Worm (Caenorhabditis elegans) whole organism, L1 larva: ENCODE results near the gene C07G1.15.

Experiments
- C16A3.4 ChIP-seq: fragments of 150-350 bp; optimal IDR thresholded peaks from 2 replicates; lab custom pipeline; 2014; ENCODE audit warnings: missing biosample characterization, missing genetic modification characterization
- C34B4.2 ChIP-seq: sonication (generic microtip); optimal IDR thresholded peaks from 2 replicates; lab custom pipeline; 2017; ENCODE audit warnings: mild to moderate bottlenecking, missing genetic modification characterization, missing compliant biosample characterization
- aly-2 ChIP-seq: fragments of 150-350 bp; optimal IDR thresholded peaks from 2 replicates; lab custom pipeline; 2014; ENCODE audit warnings: missing biosample characterization, missing genetic modification characterization
- blmp-1 ChIP-seq: fragments of 150-350 bp; optimal IDR thresholded peaks from 2 replicates; lab custom pipeline; 2014; ENCODE audit warnings: missing biosample characterization, missing genetic modification characterization
- ceh-82 ChIP-seq, 3 experiments: fragments of 150-350 bp in 1 of 3; sonication (generic microtip) in 2 of 3; optimal IDR thresholded peaks; 2 replicates each; lab custom pipeline; 2014 to 2017; ENCODE audit warnings: missing biosample characterization in 3 of 3, missing genetic modification characterization in 3 of 3
- ceh-90 ChIP-seq: sonication (generic microtip); optimal IDR thresholded peaks from 2 replicates; lab custom pipeline; 2016; ENCODE audit warnings: missing genetic modification characterization, missing compliant biosample characterization
- ces-1 ChIP-seq: fragments of 150-350 bp; optimal IDR thresholded peaks from 2 replicates; lab custom pipeline; 2014; ENCODE audit warnings: missing biosample characterization, missing genetic modification reagents, missing genetic modification characterization
- dpl-1 ChIP-seq, 3 experiments: fragments of 150-350 bp in 2 of 3; sonication (generic microtip) in 1 of 3; optimal IDR thresholded peaks; 2 replicates each; lab custom pipeline; 2014 to 2017; ENCODE audit warnings: missing biosample characterization in 3 of 3, missing genetic modification characterization in 3 of 3, missing genetic modification reagents in 3 of 3
- dsc-1 ChIP-seq: sonication (generic microtip); optimal IDR thresholded peaks from 2 replicates; lab custom pipeline; 2016; ENCODE audit warnings: mild to moderate bottlenecking, missing genetic modification characterization, missing compliant biosample characterization
- efl-1 ChIP-seq, 4 experiments: fragments of 150-350 bp; optimal IDR thresholded peaks in 3 of 4; peaks in 1 of 4; 1 replicate in 1 of 4; 2 replicates in 3 of 4; lab custom pipeline; 2014; ENCODE audit warnings: missing biosample characterization in 2 of 4, missing genetic modification characterization in 2 of 4, missing genetic modification reagents in 2 of 4
- egl-13 ChIP-seq: sonication (generic microtip); optimal IDR thresholded peaks from 2 replicates; lab custom pipeline; 2016; ENCODE audit warnings: missing genotype, missing genetic modification reagents, missing genetic modification characterization, missing compliant biosample characterization
- egl-27 ChIP-seq, 2 experiments: fragments of 150-350 bp in 1 of 2; sonication (generic microtip); optimal IDR thresholded peaks; 3 replicates each; lab custom pipeline; 2017 to 2018; ENCODE audit warnings: missing biosample characterization in 2 of 2, missing genetic modification characterization in 2 of 2, missing genetic modification reagents in 2 of 2
- elt-3 ChIP-seq, 6 experiments: fragments of 150-350 bp in 1 of 6; sonication (generic microtip); optimal IDR thresholded peaks; 2 replicates each; lab custom pipeline; 2017 to 2018; ENCODE audit warnings: missing biosample characterization in 6 of 6, missing genetic modification characterization in 6 of 6, inconsistent platforms in 1 of 6
- ets-5 ChIP-seq: fragments of 200-800 bp; sonication (Bioruptor generic); IDR thresholded peaks from 2 replicates; pipeline ENCODE4 v1.3.6; 2022; ENCODE audit warnings: missing genetic modification characterization, missing compliant biosample characterization
- fkh-10 ChIP-seq: sonication (generic microtip); optimal IDR thresholded peaks from 2 replicates; lab custom pipeline; 2017; ENCODE audit warnings: missing biosample characterization, missing genetic modification reagents, missing genetic modification characterization
- fkh-4 ChIP-seq: sonication (generic microtip); optimal IDR thresholded peaks from 2 replicates; lab custom pipeline; 2016; ENCODE audit warnings: missing compliant biosample characterization, missing genetic modification characterization, borderline replicate concordance
- fkh-8 ChIP-seq: sonication (generic microtip); optimal IDR thresholded peaks from 2 replicates; lab custom pipeline; 2016; ENCODE audit warnings: mild to moderate bottlenecking, missing genetic modification characterization, missing compliant biosample characterization
- hlh-4 ChIP-seq: sonication (generic microtip); optimal IDR thresholded peaks from 2 replicates; lab custom pipeline; 2016; ENCODE audit warnings: mild to moderate bottlenecking, missing genetic modification characterization, missing compliant biosample characterization
- hpl-2 ChIP-seq: fragments of 150-350 bp; optimal IDR thresholded peaks from 2 replicates; lab custom pipeline; 2014; ENCODE audit warnings: missing biosample characterization, missing genetic modification reagents, missing genetic modification characterization
- irx-1 ChIP-seq: sonication (generic microtip); optimal IDR thresholded peaks from 2 replicates; lab custom pipeline; 2016; ENCODE audit warnings: missing genetic modification characterization, missing compliant biosample characterization
- lin-13 ChIP-seq: fragments of 150-350 bp; optimal IDR thresholded peaks from 2 replicates; lab custom pipeline; 2014; ENCODE audit warnings: missing biosample characterization, missing genetic modification reagents, missing genetic modification characterization
- lin-14 ChIP-seq: fragments of 200-800 bp; sonication (Bioruptor generic); optimal IDR thresholded peaks from 2 replicates; lab custom pipeline; 2018; ENCODE audit warnings: mild to moderate bottlenecking, missing genetic modification characterization, moderate library complexity, missing compliant biosample characterization
- lin-35 ChIP-seq, 2 experiments: fragments of 150-350 bp; optimal IDR thresholded peaks; 2 replicates each; lab custom pipeline; 2014; ENCODE audit warnings: missing biosample characterization in 2 of 2, missing genetic modification characterization in 2 of 2, missing genetic modification reagents in 2 of 2
- mab-9 ChIP-seq: fragments of 200-800 bp; sonication (Bioruptor generic); IDR thresholded peaks from 2 replicates; pipeline ENCODE4 v1.3.6; 2022; ENCODE audit warnings: missing genetic modification reagents, missing genetic modification characterization, missing compliant biosample characterization
- nhr-19 ChIP-seq: fragments of 200-800 bp; sonication (Bioruptor generic); conservative IDR thresholded peaks from 2 replicates; pipeline ENCODE4 v1.3.6; 2022; ENCODE audit warnings: missing genetic modification characterization, missing compliant biosample characterization
- nhr-20 ChIP-seq: sonication (generic microtip); optimal IDR thresholded peaks from 2 replicates; lab custom pipeline; 2016; ENCODE audit warnings: mild to moderate bottlenecking, missing genetic modification characterization, missing compliant biosample characterization
- nhr-237 ChIP-seq: fragments of 150-350 bp; optimal IDR thresholded peaks from 2 replicates; lab custom pipeline; 2014; ENCODE audit warnings: missing biosample characterization, missing genetic modification characterization
- nhr-28 ChIP-seq: fragments of 150-350 bp; optimal IDR thresholded peaks from 2 replicates; lab custom pipeline; 2014; ENCODE audit warnings: missing biosample characterization, missing genetic modification characterization
- nhr-76 ChIP-seq: sonication (generic microtip); optimal IDR thresholded peaks from 2 replicates; lab custom pipeline; 2017; ENCODE audit warnings: missing biosample characterization, missing genetic modification characterization
- nhr-90 ChIP-seq: sonication (generic microtip); optimal IDR thresholded peaks from 2 replicates; lab custom pipeline; 2016; ENCODE audit warnings: mild to moderate bottlenecking, missing genetic modification characterization, missing compliant biosample characterization; ENCODE audit not compliant: poor library complexity
- pag-3 ChIP-seq: sonication (generic microtip); optimal IDR thresholded peaks from 2 replicates; lab custom pipeline; 2017; ENCODE audit warnings: missing genetic modification characterization, mild to moderate bottlenecking, missing compliant biosample characterization, antibody characterized with exemption, borderline replicate concordance; ENCODE audit not compliant: insufficient read depth
- pqm-1 ChIP-seq: sonication (generic microtip); optimal IDR thresholded peaks from 3 replicates; lab custom pipeline; 2017; ENCODE audit warnings: missing biosample characterization, missing genetic modification characterization
- skn-1 ChIP-seq: fragments of 150-350 bp; optimal IDR thresholded peaks from 2 replicates; lab custom pipeline; 2014; ENCODE audit warnings: missing biosample characterization, missing genetic modification characterization
- snpc-4 ChIP-seq: fragments of 150-350 bp; optimal IDR thresholded peaks from 2 replicates; lab custom pipeline; 2014; ENCODE audit warnings: missing biosample characterization, missing genetic modification characterization
- snu-23 ChIP-seq: sonication (generic microtip); optimal IDR thresholded peaks from 2 replicates; lab custom pipeline; 2016; ENCODE audit warnings: missing genetic modification characterization, missing compliant biosample characterization
- sptf-1 ChIP-seq: fragments of 150-350 bp; optimal IDR thresholded peaks from 2 replicates; lab custom pipeline; 2014; ENCODE audit warnings: missing biosample characterization, missing genetic modification characterization
- sup-37 ChIP-seq: fragments of 200-800 bp; sonication (Bioruptor generic); optimal IDR thresholded peaks from 2 replicates; lab custom pipeline; 2018; ENCODE audit warnings: mild to moderate bottlenecking, missing genetic modification characterization, missing compliant biosample characterization
- swsn-7 ChIP-seq: sonication (generic microtip); optimal IDR thresholded peaks from 2 replicates; lab custom pipeline; 2016; ENCODE audit warnings: missing genetic modification characterization, missing compliant biosample characterization
- tbx-2 ChIP-seq: sonication (generic microtip); optimal IDR thresholded peaks from 2 replicates; lab custom pipeline; 2016; ENCODE audit warnings: missing genetic modification characterization, missing compliant biosample characterization
- tlp-1 ChIP-seq: fragments of 150-350 bp; optimal IDR thresholded peaks from 2 replicates; lab custom pipeline; 2014; ENCODE audit warnings: missing biosample characterization, missing genetic modification characterization
- unc-130 ChIP-seq: fragments of 150-350 bp; optimal IDR thresholded peaks from 2 replicates; lab custom pipeline; 2017; ENCODE audit warnings: missing biosample characterization, missing genetic modification characterization, inconsistent platforms
- unc-30 ChIP-seq: sonication (generic microtip); optimal IDR thresholded peaks from 2 replicates; lab custom pipeline; 2017; ENCODE audit warnings: missing biosample characterization, missing genetic modification characterization
- unc-62 ChIP-seq: fragments of 150-350 bp; optimal IDR thresholded peaks from 2 replicates; lab custom pipeline; 2014; ENCODE audit warnings: missing biosample characterization, missing genetic modification reagents, missing genetic modification characterization
- unc-86 ChIP-seq: sonication (generic microtip); optimal IDR thresholded peaks from 2 replicates; lab custom pipeline; 2016; ENCODE audit warnings: missing genetic modification characterization, missing compliant biosample characterization
- vab-15 ChIP-seq: sonication (generic microtip); optimal IDR thresholded peaks from 2 replicates; lab custom pipeline; 2017; ENCODE audit warnings: missing genotype, mild to moderate bottlenecking, missing genetic modification characterization, missing compliant biosample characterization
- xbp-1 ChIP-seq: sonication (generic microtip); optimal IDR thresholded peaks from 2 replicates; lab custom pipeline; 2016; ENCODE audit warnings: missing genetic modification characterization, missing compliant biosample characterization
- ztf-11 ChIP-seq, 2 experiments: sonication (generic microtip); optimal IDR thresholded peaks; 2 replicates each; lab custom pipeline; 2016 to 2017; ENCODE audit warnings: missing genetic modification characterization in 2 of 2, missing biosample characterization in 1 of 2, missing compliant biosample characterization in 1 of 2
- ztf-4 ChIP-seq: fragments of 150-350 bp; optimal IDR thresholded peaks from 2 replicates; lab custom pipeline; 2014; ENCODE audit warnings: missing biosample characterization, missing genetic modification characterization

Gene C07G1.15

DNA sequence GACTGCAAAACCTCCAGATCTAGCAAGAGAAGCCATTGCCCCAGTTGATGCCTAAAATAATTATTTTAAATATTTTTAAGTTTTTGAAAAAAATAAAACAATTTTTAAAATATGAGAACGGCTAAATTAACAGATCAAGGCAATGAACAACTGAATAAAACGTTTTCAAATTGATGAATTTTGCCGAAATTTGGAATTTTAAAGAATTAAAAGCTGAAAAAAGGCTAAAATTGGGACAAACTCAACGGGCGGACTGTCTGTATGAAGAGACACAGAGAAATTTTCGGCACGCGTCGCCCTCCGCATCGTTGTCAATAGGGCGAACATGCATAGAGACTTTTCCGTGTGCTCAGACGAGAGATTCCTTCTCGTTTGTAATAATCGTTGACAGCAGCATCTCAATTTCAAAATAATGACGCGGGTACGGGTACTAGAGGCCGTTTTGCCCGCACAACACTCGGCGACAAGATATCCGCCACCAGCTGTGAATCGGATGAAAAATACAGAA is 33.7 kb upstream of the C07G1.15 start, which contains the start of the genes isp-1 and islo-1 (continued):
- no peak for TF ChIP-seq sup-37 (GFP tag; lab: Kevin White, UChicago)
- no peak for TF ChIP-seq nhr-90
- peak; percentile 26 for TF ChIP-seq lin-13
- TF ChIP-seq ztf-4 (tag; lab: Kevin White, UChicago) = no peak
- TF ChIP-seq lin-35 (GFP tag; optimal IDR thresholded peaks at IDR 0.05; lab: Kevin White, UChicago) = peak; percentile 69 to 77
- no peak for TF ChIP-seq mab-9 (GFP tag; lab: Robert Waterston, UW)
- TF ChIP-seq C16A3.4 (tag; lab: Kevin White, UChicago) = peak; percentile 74
- peak; percentile 1 for TF ChIP-seq fkh-8 (tag; lab: Kevin White, UChicago)
- TF ChIP-seq unc-130 (tag; lab: Kevin White, UChicago) = peak; percentile 33
- TF ChIP-seq pag-3 (tag; lab: Kevin White, UChicago) = no peak
- TF ChIP-seq aly-2 (tag; lab: Kevin White, UChicago) = no peak
- TF ChIP-seq swsn-7 (tag; lab: Kevin White, UChicago) = peak; percentile 24
- no peak for TF ChIP-seq sptf-1 (tag; lab: Kevin White, UChicago)
- no peak for TF ChIP-seq egl-27 (tag; optimal IDR thresholded peaks at IDR 0.05; lab: Kevin White, UChicago)
- TF ChIP-seq dpl-1 (GFP tag; optimal IDR thresholded peaks at IDR 0.05; lab: Kevin White, UChicago) = peak; percentile 25 to 58 (median 46)
- no peak for TF ChIP-seq dsc-1 (tag; lab: Kevin White, UChicago)
- peak; percentile 36 for TF ChIP-seq blmp-1 (tag; lab: Kevin White, UChicago)
- TF ChIP-seq hpl-2 (GFP tag; lab: Kevin White, UChicago) = no peak
- TF ChIP-seq xbp-1 (tag; lab: Kevin White, UChicago) = peak; percentile 22
- TF ChIP-seq pqm-1 (tag; lab: Kevin White, UChicago) = no peak
- peak; percentile 60 for TF ChIP-seq snu-23 (GFP tag; lab: Kevin White, UChicago)
- TF ChIP-seq lin-14 (GFP tag; lab: Kevin White, UChicago) = peak; percentile 65
- TF ChIP-seq nhr-76 (tag; lab: Kevin White, UChicago) = no peak
- no peak for TF ChIP-seq unc-62
- no peak for TF ChIP-seq fkh-4 (tag; lab: Kevin White, UChicago)
- TF ChIP-seq irx-1 (tag; lab: Kevin White, UChicago) = peak; percentile 34
- TF ChIP-seq nhr-237 (tag; lab: Kevin White, UChicago) = no peak
- no peak for TF ChIP-seq hlh-4 (tag; lab: Kevin White, UChicago)
- TF ChIP-seq tlp-1 = no peak
- TF ChIP-seq ceh-82 (tag; optimal IDR thresholded peaks at IDR 0.05; lab: Kevin White, UChicago) = peak in 2 of 3 experiments; percentile 28 to 75
- TF ChIP-seq ces-1 (GFP tag; lab: Kevin White, UChicago) = no peak
- peak in 1 of 6 experiments; percentile 4 for TF ChIP-seq elt-3 (tag; optimal IDR thresholded peaks at IDR 0.05; lab: Kevin White, UChicago)
- no peak for TF ChIP-seq unc-30 (tag; lab: Kevin White, UChicago)
- no peak for TF ChIP-seq ztf-11 (tag; optimal IDR thresholded peaks at IDR 0.05; lab: Kevin White, UChicago)
- TF ChIP-seq vab-15 (tag; lab: Kevin White, UChicago) = no peak
- no peak for TF ChIP-seq nhr-19 (GFP tag; lab: Robert Waterston, UW)
- no peak for TF ChIP-seq ceh-90
- TF ChIP-seq egl-13 = no peak
- peak; percentile 4 for TF ChIP-seq skn-1
- peak; percentile 15 for TF ChIP-seq tbx-2
- TF ChIP-seq fkh-10 (GFP tag; lab: Kevin White, UChicago) = no peak
- peak; percentile 6 for TF ChIP-seq snpc-4
- TF ChIP-seq nhr-28 (tag; lab: Kevin White, UChicago) = no peak
- no peak for TF ChIP-seq C34B4.2 (tag; lab: Kevin White, UChicago)
- TF ChIP-seq efl-1 (optimal IDR thresholded peaks at IDR 0.05; lab: Kevin White, UChicago) = peak; percentile 48 to 71
- TF ChIP-seq efl-1 (GFP tag; optimal IDR thresholded peaks at IDR 0.05 in 1 of 2; lab: Kevin White, UChicago) = peak in 1 of 2 experiments; percentile 61
- no peak for TF ChIP-seq ets-5 (GFP tag; lab: Robert Waterston, UW)
- TF ChIP-seq unc-86 (tag; lab: Kevin White, UChicago) = no peak
- peak; percentile 52 for TF ChIP-seq nhr-20 (tag; lab: Kevin White, UChicago)
